Fruit fly (Drosophila melanogaster) S2 (cell line): Measurements from ENCODE around the gene CG15529.

ENCODE experiments used
- CG8478 ChIP-seq: fragments of >200 bp; optimal IDR thresholded peaks from 2 replicates; lab custom pipeline; 2018
- CTCF ChIP-seq, 2 experiments: fragments of >200 bp; optimal IDR thresholded peaks; 2 replicates each; lab custom pipeline; 2018

Gene CG15529

DNA sequence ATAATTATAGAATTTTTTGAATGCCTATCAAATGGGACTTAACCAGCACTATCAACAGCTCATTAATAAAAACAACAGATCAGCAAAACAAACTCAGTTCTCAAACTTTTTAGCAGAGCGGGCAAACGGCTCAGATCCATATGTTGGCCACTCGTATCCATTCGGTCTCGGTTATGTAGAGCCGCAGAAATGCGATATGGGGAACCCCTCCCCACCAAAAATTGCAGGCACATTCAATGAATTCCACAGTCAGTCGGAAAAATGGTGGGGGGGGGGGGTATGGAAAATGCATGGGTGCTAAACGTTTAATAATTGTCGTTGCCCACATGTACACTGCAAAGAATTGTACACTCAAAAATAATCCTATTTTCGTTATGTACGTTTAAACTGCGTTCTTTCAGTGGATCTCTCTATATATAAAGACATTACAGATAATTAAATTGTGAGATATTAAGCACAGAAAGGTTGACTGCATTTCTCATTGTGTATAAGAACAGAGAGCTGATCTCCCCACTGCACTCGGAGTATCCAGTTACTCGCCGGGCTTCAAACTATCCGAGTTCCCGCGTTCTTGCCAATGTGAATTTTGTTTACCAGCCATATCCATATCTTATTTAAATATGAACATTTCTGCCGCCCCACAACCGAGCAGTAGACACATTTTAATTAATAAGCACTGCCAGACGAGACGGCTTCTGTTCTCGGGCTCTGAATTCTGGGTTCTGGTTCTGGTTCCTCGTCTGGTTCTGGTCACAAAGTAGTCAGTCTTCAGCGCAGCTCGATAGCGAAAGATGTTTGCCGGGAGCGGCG lies at the start of gene CG15529:
Gene CG15529, plus strand, starts transcription at position 760 of the 810 bp plus-strand sequence.
- TF ChIP-seq CG8478 (lab: Kevin White, UChicago): no peak
- no peak for TF ChIP-seq CTCF (optimal IDR thresholded peaks at IDR 0.05; lab: Kevin White, UChicago)

dm6 chr3R:30102806-30103619 lies 48.8 kb upstream of the CG15529 start:
- no peak for TF ChIP-seq CG8478 (lab: Kevin White, UChicago)
- no peak for TF ChIP-seq CTCF (optimal IDR thresholded peaks at IDR 0.05; lab: Kevin White, UChicago)

- TF ChIP-seq CG8478 (lab: Kevin White, UChicago): no peak
- no peak for TF ChIP-seq CTCF (optimal IDR thresholded peaks at IDR 0.05; lab: Kevin White, UChicago)
These were observed 46.8 kb upstream of the CG15529 start for dm6 chr3R:30104912-30105510.

DNA sequence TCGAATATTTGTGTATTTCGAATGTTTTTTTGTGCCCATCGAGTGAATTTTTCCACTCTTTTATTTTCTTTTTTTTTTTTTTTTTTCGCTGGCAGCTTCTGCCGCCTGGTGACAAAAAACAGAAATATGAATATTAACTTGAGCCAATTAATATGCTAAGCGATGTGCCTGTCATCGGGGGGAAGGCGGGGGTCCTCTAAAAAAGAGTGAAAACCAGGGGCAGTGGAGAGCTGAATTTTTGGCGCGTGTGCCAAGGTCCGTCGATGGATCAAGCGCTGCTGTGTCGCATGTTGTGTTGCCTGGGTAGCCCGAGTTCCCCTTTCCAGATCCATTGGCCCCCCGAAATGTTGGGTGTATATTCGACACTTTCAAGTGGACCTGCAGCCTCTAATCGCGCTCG lies 46.1 kb upstream of the CG15529 start:
- TF ChIP-seq CG8478 (lab: Kevin White, UChicago): no peak
- no peak for TF ChIP-seq CTCF (optimal IDR thresholded peaks at IDR 0.05; lab: Kevin White, UChicago)

- TF ChIP-seq CTCF (optimal IDR thresholded peaks at IDR 0.05; lab: Kevin White, UChicago) (no peak), CG8478 (lab: Kevin White, UChicago) (no peak)
These were observed 45.3 kb upstream of the CG15529 start for dm6 chr3R:30106562-30106961.

dm6 chr3R:30107718-30108117 lies 44.1 kb upstream of the CG15529 start:
- TF ChIP-seq CTCF (optimal IDR thresholded peaks at IDR 0.05; lab: Kevin White, UChicago) (no peak), CG8478 (lab: Kevin White, UChicago) (no peak)

- TF ChIP-seq CG8478 (lab: Kevin White, UChicago) (no peak), CTCF (optimal IDR thresholded peaks at IDR 0.05; lab: Kevin White, UChicago) (no peak)
These were observed 43.2 kb upstream of the CG15529 start for dm6 chr3R:30108639-30109038.

DNA sequence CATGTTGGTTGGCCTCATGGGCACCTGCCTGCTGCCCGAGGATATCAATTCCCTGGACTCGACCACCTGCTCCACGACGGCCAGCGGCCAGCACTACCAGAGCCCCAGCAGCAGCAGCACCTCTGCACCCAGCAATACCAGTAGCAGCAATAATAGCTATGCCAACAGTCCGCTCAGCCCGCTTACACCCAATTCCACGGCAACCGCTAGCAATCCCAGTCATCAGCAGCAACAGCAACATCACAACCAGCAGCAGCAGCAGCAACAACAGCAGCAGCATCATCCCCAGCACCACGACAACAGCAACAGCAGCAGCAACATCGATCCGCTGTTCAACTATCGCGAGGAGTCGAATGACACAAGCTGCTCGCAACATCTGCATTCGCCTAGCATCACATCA lies 42.5 kb upstream of the CG15529 start:
- TF ChIP-seq CG8478 (lab: Kevin White, UChicago) (no peak), CTCF (optimal IDR thresholded peaks at IDR 0.05; lab: Kevin White, UChicago) (no peak)

DNA sequence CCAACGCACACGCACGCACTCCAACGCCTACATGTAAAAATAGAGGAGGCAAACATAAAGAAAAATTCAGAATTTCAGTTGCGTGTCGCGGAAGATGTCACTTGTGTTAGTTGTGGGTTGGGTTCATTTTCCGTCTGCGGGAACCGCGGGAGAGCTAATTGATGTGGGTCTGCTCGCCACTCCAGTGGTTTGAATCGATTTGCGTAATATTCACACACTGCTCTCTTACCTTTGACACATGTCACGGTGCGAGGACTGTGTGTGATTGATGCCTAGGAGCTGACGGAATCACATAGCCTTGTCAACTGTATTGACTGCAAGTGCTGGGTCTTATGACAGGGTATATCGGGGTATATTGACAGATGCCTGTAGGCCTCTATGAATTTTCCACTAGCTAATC lies 40.9 kb upstream of the CG15529 start:
- TF ChIP-seq CTCF (optimal IDR thresholded peaks at IDR 0.05; lab: Kevin White, UChicago) (no peak), CG8478 (lab: Kevin White, UChicago) (no peak)

dm6 chr3R:30114286-30114803 lies 37.5 kb upstream of the CG15529 start:
- no peak for TF ChIP-seq CG8478 (lab: Kevin White, UChicago)
- no peak for TF ChIP-seq CTCF (optimal IDR thresholded peaks at IDR 0.05; lab: Kevin White, UChicago)

dm6 chr3R:30121731-30122130 lies 30.1 kb upstream of the CG15529 start:
- TF ChIP-seq CTCF (optimal IDR thresholded peaks at IDR 0.05; lab: Kevin White, UChicago) (peak in 1 of 2 experiments; percentile 21), CG8478 (lab: Kevin White, UChicago) (no peak)

dm6 chr3R:30123163-30123562 lies 28.7 kb upstream of the CG15529 start, which contains the start of gene CG45072:
CG45072 (minus strand) TSS chr3R:30123263.
- TF ChIP-seq CG8478 (lab: Kevin White, UChicago): no peak
- no peak for TF ChIP-seq CTCF (optimal IDR thresholded peaks at IDR 0.05; lab: Kevin White, UChicago)

DNA sequence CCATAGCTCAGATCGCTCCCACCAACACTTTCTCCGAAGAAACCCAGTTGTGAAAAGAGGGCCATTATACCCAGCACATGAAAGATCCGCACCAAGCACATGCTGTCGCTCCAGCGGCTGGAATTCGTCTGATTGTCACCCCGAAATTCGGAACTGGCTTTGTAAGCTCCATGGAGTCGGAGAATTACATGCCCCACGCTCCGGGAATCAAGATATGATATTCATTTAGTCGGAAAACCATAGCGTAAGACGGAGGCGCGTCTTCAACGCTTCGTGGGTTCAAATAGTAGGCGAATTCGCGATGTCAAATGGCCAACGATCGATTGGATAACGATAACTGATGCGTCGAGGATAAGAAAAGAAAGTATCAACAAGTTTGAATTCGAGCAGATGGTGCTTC lies 27.2 kb upstream of the CG15529 start, which contains the start of gene CG45073:
Gene CG45073, minus strand, starts transcription at position 101 of the 400 bp plus-strand sequence.
- no peak for TF ChIP-seq CTCF (optimal IDR thresholded peaks at IDR 0.05; lab: Kevin White, UChicago)
- TF ChIP-seq CG8478 (lab: Kevin White, UChicago): no peak

DNA sequence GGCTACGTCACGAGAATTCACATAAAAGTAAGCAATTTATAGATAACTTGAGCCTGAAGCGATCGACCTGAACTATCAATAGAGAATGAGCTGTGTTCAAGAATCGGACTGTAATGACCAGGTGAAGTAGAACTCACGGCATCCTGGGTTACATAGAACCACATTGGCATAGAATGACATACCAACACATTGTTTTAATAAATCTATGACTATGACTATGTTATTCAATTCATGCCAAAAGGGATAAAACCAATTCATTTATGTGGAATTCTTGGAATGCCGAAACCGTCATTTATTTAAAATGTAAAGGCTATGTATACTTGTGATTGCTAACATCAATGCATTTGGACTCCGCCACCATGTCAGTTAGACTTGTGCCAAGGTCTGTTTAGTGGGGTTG lies 22.8 kb upstream of the CG15529 start, which contains the start of gene Ppi1:
Gene Ppi1, minus strand, starts transcription at position 101 of the 400 bp plus-strand sequence.
- no peak for TF ChIP-seq CTCF (optimal IDR thresholded peaks at IDR 0.05; lab: Kevin White, UChicago)
- no peak for TF ChIP-seq CG8478 (lab: Kevin White, UChicago)
